Fruit fly (Drosophila melanogaster) whole organism, embryonic: ENCODE measurements around the gene Ypel.

Source experiments
- Atf-2 ChIP-seq: fragments of 200-800 bp; sonication (Bioruptor generic); optimal IDR thresholded peaks from 2 replicates; lab custom pipeline; 2016; ENCODE audit warnings: missing biosample characterization, missing genetic modification characterization
- BEAF-32 ChIP-seq: fragments of 200-800 bp; sonication (Bioruptor generic); optimal IDR thresholded peaks from 3 replicates; lab custom pipeline; 2017; ENCODE audit warnings: missing biosample characterization, missing genetic modification characterization, mild to moderate bottlenecking, moderate library complexity, missing genetic modification reagents
- CG10321 ChIP-seq: fragments of 200-800 bp; sonication (Bioruptor generic); IDR thresholded peaks from 2 replicates; pipeline ENCODE4 v1.3.6; 2022; ENCODE audit warnings: missing biosample characterization, missing genetic modification characterization
- CG11695 ChIP-seq: fragments of 200-800 bp; sonication (Bioruptor generic); IDR thresholded peaks from 3 replicates; pipeline ENCODE4 v1.3.6; 2022; ENCODE audit warnings: missing biosample characterization, missing genetic modification characterization
- CG12391 ChIP-seq: fragments of 200-800 bp; sonication (Bioruptor generic); optimal IDR thresholded peaks from 3 replicates; lab custom pipeline; 2018; ENCODE audit warnings: missing biosample characterization, mild to moderate bottlenecking, missing genetic modification characterization, moderate library complexity
- CG14710 ChIP-seq: fragments of 200-800 bp; sonication (Bioruptor generic); optimal IDR thresholded peaks from 3 replicates; lab custom pipeline; 2019; ENCODE audit warnings: missing biosample characterization, mild to moderate bottlenecking, missing genetic modification characterization, moderate library complexity
- CG14860 ChIP-seq: fragments of 200-800 bp; sonication (Bioruptor generic); IDR thresholded peaks from 3 replicates; pipeline ENCODE4 v1.3.6; 2022; ENCODE audit warnings: missing biosample characterization, missing genetic modification characterization; ENCODE audit not compliant: partially characterized antibody
- CG1647 ChIP-seq: fragments of 200-800 bp; sonication (Bioruptor generic); optimal IDR thresholded peaks from 3 replicates; lab custom pipeline; 2016; ENCODE audit warnings: missing biosample characterization, missing genetic modification characterization
- CG1792 ChIP-seq: fragments of 200-800 bp; sonication (Bioruptor generic); optimal IDR thresholded peaks from 2 replicates; lab custom pipeline; 2016; ENCODE audit warnings: missing biosample characterization, missing genetic modification characterization
- CG18262 ChIP-seq: fragments of 200-800 bp; optimal IDR thresholded peaks from 3 replicates; lab custom pipeline; 2019; ENCODE audit warnings: missing biosample characterization, mild to moderate bottlenecking, missing genetic modification characterization, moderate library complexity
- CG43689 ChIP-seq: fragments of 200-800 bp; sonication (Bioruptor generic); IDR thresholded peaks from 2 replicates; pipeline ENCODE4 v1.3.6; 2022; ENCODE audit warnings: missing biosample characterization, missing genetic modification characterization
- CG4424 ChIP-seq: fragments of 200-800 bp; sonication (Bioruptor generic); optimal IDR thresholded peaks from 3 replicates; lab custom pipeline; 2016; ENCODE audit warnings: missing biosample characterization, missing genetic modification characterization
- CG4617 ChIP-seq: fragments of 200-800 bp; sonication (Bioruptor generic); optimal IDR thresholded peaks from 3 replicates; lab custom pipeline; 2016; ENCODE audit warnings: missing biosample characterization, missing genetic modification characterization, borderline replicate concordance
- CG4730 ChIP-seq: fragments of 200-800 bp; sonication (Bioruptor generic); IDR thresholded peaks from 2 replicates; pipeline ENCODE4 v1.3.6; 2022; ENCODE audit warnings: missing biosample characterization, missing genetic modification characterization
- CG6854 ChIP-seq: fragments of 200-800 bp; sonication (Bioruptor generic); optimal IDR thresholded peaks from 3 replicates; lab custom pipeline; 2017; ENCODE audit warnings: missing biosample characterization, mild to moderate bottlenecking, missing genetic modification characterization
- CG8388 ChIP-seq: fragments of 200-800 bp; sonication (Bioruptor generic); optimal IDR thresholded peaks from 2 replicates; lab custom pipeline; 2019; ENCODE audit warnings: missing biosample characterization, mild to moderate bottlenecking, missing genetic modification characterization, moderate library complexity
- CG8924 ChIP-seq: fragments of 200-800 bp; optimal IDR thresholded peaks from 3 replicates; lab custom pipeline; 2019; ENCODE audit warnings: missing biosample characterization, mild to moderate bottlenecking, missing genetic modification characterization, moderate library complexity
- CG9727 ChIP-seq: fragments of 200-800 bp; sonication (Bioruptor generic); optimal IDR thresholded peaks from 3 replicates; lab custom pipeline; 2017; ENCODE audit warnings: missing biosample characterization, mild to moderate bottlenecking, missing genetic modification characterization
- D19B ChIP-seq: fragments of 200-800 bp; sonication (Bioruptor generic); optimal IDR thresholded peaks from 2 replicates; lab custom pipeline; 2017; ENCODE audit warnings: missing biosample characterization, mild to moderate bottlenecking, missing genetic modification characterization
- Doc3 ChIP-seq: fragments of 200-800 bp; sonication (Bioruptor generic); IDR thresholded peaks from 3 replicates; pipeline ENCODE4 v1.3.6; 2022; ENCODE audit warnings: missing biosample characterization, missing genetic modification characterization; ENCODE audit not compliant: partially characterized antibody
- Dp ChIP-seq: fragments of 200-800 bp; sonication (Bioruptor generic); optimal IDR thresholded peaks from 2 replicates; lab custom pipeline; 2018; ENCODE audit warnings: missing biosample characterization, mild to moderate bottlenecking, missing genetic modification characterization, moderate library complexity
- ERR ChIP-seq: fragments of 200-800 bp; sonication (Bioruptor generic); optimal IDR thresholded peaks from 2 replicates; lab custom pipeline; 2016; ENCODE audit warnings: missing biosample characterization, missing genetic modification characterization
- Eip74EF ChIP-seq, 2 experiments: fragments of 200-800 bp in 1 of 2; fragments of >200 bp in 1 of 2; sonication (Bioruptor generic) in 1 of 2; optimal IDR thresholded peaks; 2 replicates each; lab custom pipeline; 2017 to 2019; ENCODE audit warnings: missing biosample characterization in 2 of 2, missing genetic modification characterization in 2 of 2, mild to moderate bottlenecking in 1 of 2, moderate library complexity in 1 of 2
- HHEX ChIP-seq: fragments of 200-800 bp; sonication (Bioruptor generic); optimal IDR thresholded peaks from 3 replicates; lab custom pipeline; 2017; ENCODE audit warnings: missing biosample characterization, mild to moderate bottlenecking, missing genetic modification characterization, missing genetic modification reagents
- HLH4C ChIP-seq: fragments of 200-800 bp; sonication (Bioruptor generic); IDR thresholded peaks from 3 replicates; pipeline ENCODE4 v1.3.6; 2022; ENCODE audit warnings: missing biosample characterization, missing genetic modification characterization; ENCODE audit not compliant: partially characterized antibody
- HLH54F ChIP-seq: fragments of 200-800 bp; sonication (Bioruptor generic); optimal IDR thresholded peaks from 3 replicates; lab custom pipeline; 2016; ENCODE audit warnings: missing biosample characterization, missing genetic modification characterization
- Lim3 ChIP-seq: fragments of 200-800 bp; sonication (Bioruptor generic); IDR thresholded peaks from 2 replicates; pipeline ENCODE4 v1.3.6; 2022; ENCODE audit warnings: missing biosample characterization, missing genetic modification characterization
- Lpt ChIP-seq: fragments of >200 bp; optimal IDR thresholded peaks from 2 replicates; lab custom pipeline; 2018; ENCODE audit warnings: missing biosample characterization, missing genetic modification characterization
- MESR4 ChIP-seq: fragments of 200-800 bp; sonication (Bioruptor generic); optimal IDR thresholded peaks from 2 replicates; lab custom pipeline; 2018; ENCODE audit warnings: missing biosample characterization, mild to moderate bottlenecking, missing genetic modification characterization, moderate library complexity
- Side ChIP-seq: fragments of 200-800 bp; sonication (Bioruptor generic); optimal IDR thresholded peaks from 2 replicates; lab custom pipeline; 2016; ENCODE audit warnings: missing biosample characterization, missing genetic modification characterization
- Tbp ChIP-seq: fragments of >200 bp; optimal IDR thresholded peaks from 2 replicates; lab custom pipeline; 2018; ENCODE audit warnings: missing biosample characterization, missing genetic modification characterization
- YL-1 ChIP-seq: fragments of 200-800 bp; sonication (Bioruptor generic); optimal IDR thresholded peaks from 3 replicates; lab custom pipeline; 2017; ENCODE audit warnings: missing biosample characterization, mild to moderate bottlenecking, missing genetic modification characterization
- abd-A ChIP-seq: fragments of 200-800 bp; sonication (Bioruptor generic); optimal IDR thresholded peaks from 3 replicates; lab custom pipeline; 2019; ENCODE audit warnings: missing biosample characterization, mild to moderate bottlenecking, missing genetic modification characterization, moderate library complexity
- amos ChIP-seq: fragments of 200-800 bp; sonication (Bioruptor generic); IDR thresholded peaks from 2 replicates; pipeline ENCODE4 v1.3.6; 2022; ENCODE audit warnings: missing biosample characterization, missing genetic modification characterization; ENCODE audit not compliant: partially characterized antibody
- ara ChIP-seq: fragments of 200-800 bp; sonication (Bioruptor generic); IDR thresholded peaks from 2 replicates; pipeline ENCODE4 v1.3.6; 2022; ENCODE audit warnings: missing biosample characterization, missing genetic modification characterization
- croc ChIP-seq: fragments of 200-800 bp; sonication (Bioruptor generic); conservative IDR thresholded peaks from 3 replicates; pipeline ENCODE4 v1.3.6; 2022; ENCODE audit warnings: missing biosample characterization, missing genetic modification characterization
- dysf ChIP-seq: fragments of 200-800 bp; sonication (Bioruptor generic); IDR thresholded peaks from 3 replicates; pipeline ENCODE4 v1.3.6; 2022; ENCODE audit warnings: missing biosample characterization, missing genetic modification characterization
- emc ChIP-seq: fragments of 200-800 bp; sonication (Bioruptor generic); optimal IDR thresholded peaks from 2 replicates; lab custom pipeline; 2016; ENCODE audit warnings: missing biosample characterization, missing genetic modification characterization
- en ChIP-seq: fragments of 200-800 bp; sonication (Bioruptor generic); optimal IDR thresholded peaks from 2 replicates; lab custom pipeline; 2016; ENCODE audit warnings: missing biosample characterization, missing genetic modification characterization
- gce ChIP-seq: fragments of 200-800 bp; sonication (Bioruptor generic); IDR thresholded peaks from 3 replicates; pipeline ENCODE4 v1.3.6; 2022; ENCODE audit warnings: missing biosample characterization, missing genetic modification characterization
- gfzf ChIP-seq: fragments of 200-800 bp; sonication (Bioruptor generic); optimal IDR thresholded peaks from 2 replicates; lab custom pipeline; 2016; ENCODE audit warnings: missing biosample characterization, mild to moderate bottlenecking, missing genetic modification characterization, moderate library complexity
- ind ChIP-seq: fragments of 200-800 bp; sonication (Bioruptor generic); optimal IDR thresholded peaks from 3 replicates; lab custom pipeline; 2016; ENCODE audit warnings: missing biosample characterization, missing genetic modification characterization
- knrl ChIP-seq: fragments of 200-800 bp; sonication (Bioruptor generic); IDR thresholded peaks from 3 replicates; pipeline ENCODE4 v1.3.6; 2022; ENCODE audit warnings: missing biosample characterization, missing genetic modification characterization; ENCODE audit not compliant: partially characterized antibody
- lola ChIP-seq, 3 experiments: fragments of >200 bp in 2 of 3; fragments of 200-800 bp in 1 of 3; sonication (Bioruptor generic) in 1 of 3; optimal IDR thresholded peaks; 2 replicates each; lab custom pipeline; 2017 to 2019; ENCODE audit warnings: missing biosample characterization in 3 of 3, missing genetic modification characterization in 3 of 3, mild to moderate bottlenecking in 1 of 3, moderate library complexity in 1 of 3
- maf-S ChIP-seq: fragments of 200-800 bp; sonication (Bioruptor generic); optimal IDR thresholded peaks from 2 replicates; lab custom pipeline; 2016; ENCODE audit warnings: missing biosample characterization, missing genetic modification characterization
- mirr ChIP-seq: fragments of 200-800 bp; sonication (Bioruptor generic); optimal IDR thresholded peaks from 3 replicates; lab custom pipeline; 2018; ENCODE audit warnings: missing biosample characterization, mild to moderate bottlenecking, missing genetic modification characterization
- pzg ChIP-seq: fragments of 200-800 bp; sonication (Bioruptor generic); optimal IDR thresholded peaks from 3 replicates; lab custom pipeline; 2018; ENCODE audit warnings: missing biosample characterization, mild to moderate bottlenecking, missing genetic modification characterization, moderate library complexity
- sima ChIP-seq: fragments of 200-800 bp; sonication (Bioruptor generic); optimal IDR thresholded peaks from 2 replicates; lab custom pipeline; 2016; ENCODE audit warnings: missing biosample characterization, missing genetic modification characterization
- ssp ChIP-seq: fragments of 200-800 bp; sonication (Bioruptor generic); IDR thresholded peaks from 2 replicates; pipeline ENCODE4 v1.3.6; 2022; ENCODE audit warnings: missing biosample characterization, missing genetic modification characterization

Ypel gene

dm6 chrX:10212687-10213329 is 634 bp upstream of the Ypel start, which contains the start of gene ATPsyndelta (continued):
- TF ChIP-seq croc (GFP tag; lab: Robert Waterston, UW) = no peak
- TF ChIP-seq MESR4 (GFP tag; lab: Kevin White, UChicago) = peak; percentile 63
- TF ChIP-seq amos (GFP tag; lab: Robert Waterston, UW) = peak; percentile 36; the same call in 1 of the 2 replicates
- no peak for TF ChIP-seq CG1647 (GFP tag; lab: Kevin White, UChicago)
- TF ChIP-seq CG6854 = no peak
- no peak for TF ChIP-seq Atf-2
- no peak for TF ChIP-seq CG43689 (GFP tag; lab: Robert Waterston, UW)
- TF ChIP-seq CG10321 (GFP tag; lab: Robert Waterston, UW) = no peak
- TF ChIP-seq Doc3 = 0 out of 3 replicates have a peak, but pooled peaks have one; percentile 22
- no peak for TF ChIP-seq Side (GFP tag; lab: Kevin White, UChicago)
- peak; percentile 63 for TF ChIP-seq BEAF-32 (GFP tag; lab: Kevin White, UChicago)
- TF ChIP-seq ssp (GFP tag; lab: Robert Waterston, UW) = no peak
- no peak for TF ChIP-seq HLH4C (GFP tag; lab: Robert Waterston, UW)
- no peak for TF ChIP-seq HHEX (GFP tag; lab: Kevin White, UChicago)
- TF ChIP-seq CG4730 (GFP tag; lab: Robert Waterston, UW) = no peak
- TF ChIP-seq CG8924 (tag; lab: Kevin White, UChicago) = no peak
- no peak for TF ChIP-seq CG14860 (GFP tag; lab: Robert Waterston, UW)
- no peak for TF ChIP-seq lola (GFP tag; optimal IDR thresholded peaks at IDR 0.05; lab: Kevin White, UChicago)
- TF ChIP-seq CG14710 = peak; percentile 8
- TF ChIP-seq ind (GFP tag; lab: Kevin White, UChicago) = no peak
- peak; percentile 50; the same call in 2 of the 3 replicates for TF ChIP-seq knrl (GFP tag; lab: Robert Waterston, UW)
- TF ChIP-seq maf-S (GFP tag; lab: Kevin White, UChicago) = no peak
- peak; percentile 20 for TF ChIP-seq CG4617
- peak; percentile 53 for TF ChIP-seq YL-1
- TF ChIP-seq abd-A (tag; lab: Kevin White, UChicago) = no peak
- peak; percentile 17 for TF ChIP-seq pzg
- TF ChIP-seq CG9727 (GFP tag; lab: Kevin White, UChicago) = no peak
- TF ChIP-seq Eip74EF (GFP tag; optimal IDR thresholded peaks at IDR 0.05; lab: Kevin White, UChicago) = no peak
- peak; percentile 48 for TF ChIP-seq gfzf (GFP tag; lab: Kevin White, UChicago)
- TF ChIP-seq emc = no peak
- TF ChIP-seq HLH54F = no peak
- TF ChIP-seq gce = no peak
- TF ChIP-seq D19B (GFP tag; lab: Kevin White, UChicago) = no peak
- TF ChIP-seq CG4424 = no peak
- no peak for TF ChIP-seq CG11695 (GFP tag; lab: Robert Waterston, UW)
- no peak for TF ChIP-seq Tbp (GFP tag; lab: Kevin White, UChicago)
- TF ChIP-seq ara = no peak
- no peak for TF ChIP-seq Lim3
- TF ChIP-seq CG18262 (tag; lab: Kevin White, UChicago) = no peak
- TF ChIP-seq en (GFP tag; lab: Kevin White, UChicago) = no peak
- no peak for TF ChIP-seq Lpt
- no peak for TF ChIP-seq CG1792 (GFP tag; lab: Kevin White, UChicago)
- TF ChIP-seq dysf = no peak
- TF ChIP-seq CG12391 (tag; lab: Kevin White, UChicago) = peak; percentile 24
- no peak for TF ChIP-seq CG8388 (GFP tag; lab: Kevin White, UChicago)
- TF ChIP-seq ERR (GFP tag; lab: Kevin White, UChicago) = no peak
- no peak for TF ChIP-seq sima (GFP tag; lab: Kevin White, UChicago)
- peak; percentile 11 for TF ChIP-seq Dp (GFP tag; lab: Kevin White, UChicago)
- no peak for TF ChIP-seq mirr (GFP tag; lab: Kevin White, UChicago)
